Worm (Caenorhabditis elegans): ENCODE results near the gene atg-7.

atg-7 gene

DNA sequence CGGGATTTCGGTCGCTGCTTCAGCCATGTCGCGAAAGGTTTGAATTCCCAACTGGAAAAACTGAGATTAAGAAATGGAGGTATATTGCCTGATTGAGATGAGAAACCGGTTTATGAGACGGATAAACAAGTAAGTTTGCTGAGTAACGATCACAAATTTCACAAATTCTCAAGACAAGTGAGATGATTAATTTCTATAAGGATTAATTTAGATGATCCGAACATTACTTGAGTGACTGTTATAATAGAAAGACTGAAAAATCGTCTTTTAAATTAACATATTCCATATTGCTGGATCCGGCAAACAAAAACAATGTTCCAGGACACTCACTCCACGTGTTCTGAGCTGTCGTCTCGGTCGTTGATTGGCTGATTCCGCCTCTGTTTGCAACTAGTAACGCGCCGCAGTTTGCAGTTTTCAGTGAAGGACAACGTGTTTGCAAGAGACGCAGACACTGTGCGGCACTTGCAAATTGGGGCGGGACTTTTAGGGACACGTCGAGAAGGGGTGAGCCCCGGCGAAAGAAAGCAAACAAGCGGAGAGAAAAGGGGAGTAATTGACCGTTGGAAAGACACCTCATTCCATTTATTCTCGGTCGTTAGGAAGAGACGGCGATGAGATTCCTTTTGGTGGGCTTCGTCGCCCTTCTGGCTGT is 38.1 kb upstream of the atg-7 start, which contains the start of the genes imp-2 and enpl-1 (continued):
- TF ChIP-seq snpc-4 (tag; optimal IDR thresholded peaks at IDR 0.05) (peak; percentile 34), ztf-1 (GFP tag; conservative IDR thresholded peaks at IDR 0.05) (no peak), fos-1 (tag; optimal IDR thresholded peaks at IDR 0.05) (peak; percentile 86), unc-62 (GFP tag; optimal IDR thresholded peaks at IDR 0.05) (no peak), nhr-237 (tag; optimal IDR thresholded peaks at IDR 0.05) (peak; percentile 21), nhr-12 (tag; optimal IDR thresholded peaks at IDR 0.05) (no peak), elt-3 (tag; optimal IDR thresholded peaks at IDR 0.05) (no peak), nhr-11 (tag; optimal IDR thresholded peaks at IDR 0.05) (no peak)

DNA sequence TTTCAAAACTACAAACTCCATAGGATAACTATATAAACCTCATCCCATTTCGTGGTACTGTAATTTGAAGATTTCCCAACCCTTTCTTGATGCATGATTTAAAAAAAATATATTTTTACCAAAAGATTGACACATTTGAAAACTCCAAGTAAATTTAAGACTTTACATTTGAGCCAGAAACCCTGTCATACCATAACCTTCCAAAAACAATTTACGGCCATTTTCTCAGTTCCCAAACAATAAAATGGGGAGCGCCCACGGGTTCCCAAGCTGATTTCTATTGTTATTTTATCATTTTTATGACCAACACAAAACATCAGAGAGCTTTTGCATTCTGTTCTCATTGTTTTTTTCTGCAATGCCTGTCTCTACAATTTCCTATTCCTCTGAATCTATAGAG is 31.8 kb upstream of the atg-7 start, which contains the start of gene clc-9:
Gene clc-9, plus strand, starts transcription at position 301 of the 400 bp plus-strand sequence.
- TF ChIP-seq nhr-21 (tag; optimal IDR thresholded peaks at IDR 0.05) = no peak
- TF ChIP-seq lin-39 (tag; optimal IDR thresholded peaks at IDR 0.05) = no peak
- TF ChIP-seq mab-5 (tag; optimal IDR thresholded peaks at IDR 0.05) = no peak
- no peak for TF ChIP-seq nhr-77 (tag; optimal IDR thresholded peaks at IDR 0.05)

DNA sequence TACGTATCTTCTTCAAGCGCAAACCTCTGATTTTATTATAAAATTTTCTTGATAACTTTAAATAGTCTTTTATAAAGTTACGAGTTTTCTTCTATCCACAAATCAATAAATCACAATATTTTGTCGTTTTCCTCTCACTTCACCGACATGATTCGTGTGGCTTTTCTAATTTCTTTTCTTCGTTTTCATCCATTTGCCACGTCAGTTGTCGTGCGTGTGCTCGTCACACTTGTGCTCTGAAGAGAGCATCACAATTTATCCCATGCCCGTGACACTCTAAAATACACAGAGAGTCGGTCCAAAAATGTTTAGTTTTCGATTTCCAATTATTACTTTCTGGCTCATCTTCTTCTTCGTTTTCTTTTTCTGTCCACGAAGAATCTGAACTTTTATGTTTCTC is 31.0 kb upstream of the atg-7 start:
- TF ChIP-seq fos-1 (tag; optimal IDR thresholded peaks at IDR 0.05) (no peak), nhr-129 (tag; optimal IDR thresholded peaks at IDR 0.05) (peak; percentile 44), crh-2 (tag; optimal IDR thresholded peaks at IDR 0.05) (peak; percentile 49), lsy-2 (tag; optimal IDR thresholded peaks at IDR 0.05) (peak in 1 of 2 experiments; percentile 21)

DNA sequence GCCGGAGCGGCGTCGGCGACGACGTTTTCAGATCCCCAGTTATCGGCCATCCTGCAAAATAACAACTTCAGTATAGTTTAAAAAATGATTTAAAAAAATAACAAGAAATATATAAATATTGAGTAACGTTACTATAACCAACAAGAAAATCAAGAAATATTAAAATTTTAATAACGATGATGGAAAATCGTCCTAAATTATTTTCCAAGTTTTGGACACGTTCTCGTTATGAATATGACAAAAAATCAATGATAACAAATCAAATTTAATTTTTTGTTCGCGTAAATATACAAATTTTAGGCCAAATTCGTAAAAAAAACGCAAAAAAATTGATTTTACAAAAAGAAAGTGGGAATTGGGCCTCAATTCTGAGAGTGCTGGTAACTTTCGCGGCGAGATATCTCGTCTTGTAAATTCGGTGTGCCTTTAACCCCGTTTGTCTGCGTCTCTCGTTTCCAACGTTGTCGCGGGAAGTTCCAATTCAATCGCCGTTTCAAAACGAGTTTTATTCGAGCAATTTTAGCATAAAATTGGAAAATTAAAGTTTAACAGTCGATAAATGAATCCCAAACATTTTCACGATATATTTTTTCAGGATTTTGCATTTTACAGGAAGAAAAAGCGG is 30.3 kb upstream of the atg-7 start, which contains the start of gene rps-5:
Gene rps-5, minus strand, starts transcription at position 51 of the 625 bp plus-strand sequence.
- TF ChIP-seq C34F6.9 (tag; optimal IDR thresholded peaks at IDR 0.05) (peak; percentile 71), ceh-16 (tag; optimal IDR thresholded peaks at IDR 0.05) (no peak), unc-55 (GFP tag; optimal IDR thresholded peaks at IDR 0.05) (peak; percentile 86), mab-5 (tag; optimal IDR thresholded peaks at IDR 0.05) (peak; percentile 14), lin-11 (tag; optimal IDR thresholded peaks at IDR 0.05) (peak; percentile 47), ZK546.5 (tag; optimal IDR thresholded peaks at IDR 0.05) (peak; percentile 15), nhr-129 (tag; optimal IDR thresholded peaks at IDR 0.05) (peak; percentile 71), lin-13 (GFP tag; optimal IDR thresholded peaks at IDR 0.05) (peak; percentile 61), mbf-1 (tag; optimal IDR thresholded peaks at IDR 0.05) (no peak), fos-1 (tag; optimal IDR thresholded peaks at IDR 0.05) (peak; percentile 33), nhr-11 (tag; optimal IDR thresholded peaks at IDR 0.05) (no peak), unc-39 (tag; optimal IDR thresholded peaks at IDR 0.05) (no peak), crh-2 (tag; optimal IDR thresholded peaks at IDR 0.05) (peak; percentile 65), Y55F3AM.14 (GFP tag; optimal IDR thresholded peaks at IDR 0.05) (no peak), nhr-25 (tag; optimal IDR thresholded peaks at IDR 0.05) (peak; percentile 59), gmeb-1 (tag; optimal IDR thresholded peaks at IDR 0.05) (peak; percentile 78), ztf-11 (tag; optimal IDR thresholded peaks at IDR 0.05) (no peak), unc-62 (GFP tag; optimal IDR thresholded peaks at IDR 0.05) (no peak), sma-3 (GFP tag; optimal IDR thresholded peaks at IDR 0.05) (peak; percentile 22), sma-9 (GFP tag; optimal IDR thresholded peaks at IDR 0.05) (peak; percentile 41), sma-9 (tag; optimal IDR thresholded peaks at IDR 0.05) (no peak), ceh-82 (tag; optimal IDR thresholded peaks at IDR 0.05) (no peak), aly-2 (tag; optimal IDR thresholded peaks at IDR 0.05) (no peak), ama-1 (optimal IDR thresholded peaks at IDR 0.05) (peak; percentile 18), nhr-77 (tag; optimal IDR thresholded peaks at IDR 0.05) (no peak), blmp-1 (tag; optimal IDR thresholded peaks at IDR 0.05; ENCODE audit: insufficient read depth) (no peak), peb-1 (tag; optimal IDR thresholded peaks at IDR 0.05) (no peak), egl-27 (tag; optimal IDR thresholded peaks at IDR 0.05) (no peak), lsy-2 (tag; optimal IDR thresholded peaks at IDR 0.05) (peak; percentile 50 to 89), lin-39 (tag; optimal IDR thresholded peaks at IDR 0.05) (no peak), nhr-21 (tag; optimal IDR thresholded peaks at IDR 0.05) (peak; percentile 33), elt-1 (tag; optimal IDR thresholded peaks at IDR 0.05) (no peak), ztf-1 (GFP tag; conservative IDR thresholded peaks at IDR 0.05) (no peak), sem-4 (tag; optimal IDR thresholded peaks at IDR 0.05) (peak; percentile 29), nhr-237 (tag; optimal IDR thresholded peaks at IDR 0.05) (no peak), ztf-4 (tag; optimal IDR thresholded peaks at IDR 0.05) (no peak), snpc-4 (tag; optimal IDR thresholded peaks at IDR 0.05) (peak; percentile 49), elt-3 (tag; optimal IDR thresholded peaks at IDR 0.05) (no peak), nhr-12 (tag; optimal IDR thresholded peaks at IDR 0.05) (no peak), F13H6.1 (tag; optimal IDR thresholded peaks at IDR 0.05) (peak; percentile 20)
